Worm (Caenorhabditis elegans) whole organism, L4 larva: ENCODE measurements around the gene C16A11.4.

Source experiments
- T20F7.1 ChIP-seq: fragments of 200-800 bp; sonication (Bioruptor generic); optimal IDR thresholded peaks from 2 replicates; lab custom pipeline; 2018; ENCODE audit warnings: mild to moderate bottlenecking, missing genetic modification characterization, missing compliant biosample characterization
- ama-1 ChIP-seq: fragments of 150-350 bp; optimal IDR thresholded peaks from 2 replicates; lab custom pipeline; 2014; ENCODE audit warnings: inconsistent platforms, mixed read lengths
- ceh-28 ChIP-seq: fragments of 150-350 bp; optimal IDR thresholded peaks from 2 replicates; lab custom pipeline; 2014; ENCODE audit warnings: missing biosample characterization, missing genetic modification reagents, missing genetic modification characterization
- lim-7 ChIP-seq: fragments of 200-800 bp; sonication (Bioruptor generic); IDR thresholded peaks from 2 replicates; pipeline ENCODE4 v1.3.6; 2022; ENCODE audit warnings: missing genetic modification characterization, missing compliant biosample characterization
- lsy-2 ChIP-seq, 2 experiments: fragments of 150-350 bp in 1 of 2; sonication (generic microtip) in 1 of 2; optimal IDR thresholded peaks; 2 replicates each; lab custom pipeline; 2014 to 2017; ENCODE audit warnings: missing biosample characterization in 2 of 2, missing genetic modification characterization in 2 of 2
- nhr-11 ChIP-seq: fragments of 150-350 bp; optimal IDR thresholded peaks from 2 replicates; lab custom pipeline; 2014; ENCODE audit warnings: missing biosample characterization, missing genetic modification characterization
- nhr-76 ChIP-seq: fragments of 150-350 bp; optimal IDR thresholded peaks from 2 replicates; lab custom pipeline; 2014; ENCODE audit warnings: missing biosample characterization, missing genetic modification characterization
- pqm-1 ChIP-seq: sonication (generic microtip); optimal IDR thresholded peaks from 2 replicates; lab custom pipeline; 2017; ENCODE audit warnings: missing biosample characterization, missing genetic modification characterization
- unc-62 ChIP-seq, 3 experiments: fragments of 150-350 bp in 1 of 3; sonication (generic microtip); optimal IDR thresholded peaks in 2 of 3; peaks in 1 of 3; 1 replicate in 1 of 3; 2 replicates in 2 of 3; lab custom pipeline; 2014 to 2017; ENCODE audit warnings: missing biosample characterization in 3 of 3, missing genetic modification characterization in 3 of 3, missing genetic modification reagents in 3 of 3, missing genotype in 1 of 3

- TF ChIP-seq ama-1 (lab: Kevin White, UChicago) (no peak), pqm-1 (tag; lab: Kevin White, UChicago) (no peak), lim-7 (GFP tag; lab: Robert Waterston, UW) (no peak), T20F7.1 (GFP tag; lab: Kevin White, UChicago) (no peak), ceh-28 (tag; lab: Kevin White, UChicago) (no peak), unc-62 (GFP tag; optimal IDR thresholded peaks at IDR 0.05 in 1 of 2; lab: Kevin White, UChicago) (no peak), unc-62 (tag; optimal IDR thresholded peaks at IDR 0.05; lab: Kevin White, UChicago) (no peak), lsy-2 (tag; optimal IDR thresholded peaks at IDR 0.05; lab: Kevin White, UChicago) (no peak), nhr-76 (tag; lab: Kevin White, UChicago) (no peak), nhr-11 (tag; lab: Kevin White, UChicago) (no peak)
Measured at ce11 chrII:4222469-4222868, 4.4 kb upstream of the C16A11.4 start.
